Fruit fly (Drosophila melanogaster): ENCODE results near the gene CG33965.

Gene CG33965

DNA sequence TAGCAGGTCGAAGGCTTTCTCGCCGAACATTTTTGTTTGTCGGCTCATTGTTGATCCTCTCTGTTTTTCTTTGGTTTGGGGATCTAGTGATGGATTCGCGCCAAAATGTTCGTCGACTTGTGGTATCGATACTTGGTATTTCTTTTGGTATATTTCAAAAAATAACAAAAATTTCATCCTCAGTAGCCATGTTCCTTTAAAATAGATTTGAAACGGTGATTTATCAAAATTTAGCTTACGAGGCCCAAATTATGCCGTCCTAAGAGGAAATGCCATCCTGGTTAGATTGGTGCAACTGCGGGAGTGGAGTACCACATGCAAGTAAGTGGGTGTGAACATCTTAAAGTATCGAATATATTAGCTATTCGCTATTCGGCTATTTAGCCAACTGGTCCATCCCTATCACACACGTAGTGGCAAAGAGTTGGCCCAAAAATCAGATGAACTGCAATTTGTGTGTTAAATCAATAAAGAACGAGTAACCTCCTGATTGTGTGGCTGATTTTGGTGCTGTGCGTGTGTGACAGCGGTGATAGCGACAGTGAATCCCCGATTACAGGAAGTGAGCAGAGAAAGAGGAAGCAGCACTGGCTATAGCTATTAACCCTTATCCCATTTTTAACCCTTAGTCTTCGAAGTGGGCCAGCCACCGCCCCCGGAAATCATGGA lies 15.1 kb downstream of the CG33965 start, which contains the start of the genes Psf1 and Sac1 (continued):
- TF ChIP-seq Dfd (GFP tag; optimal IDR thresholded peaks at IDR 0.05) (no peak), lola (GFP tag; optimal IDR thresholded peaks at IDR 0.05) (peak in 1 of 3 experiments; percentile 53), CG15073 (GFP tag; optimal IDR thresholded peaks at IDR 0.05) (no peak), CG1233 (GFP tag; optimal IDR thresholded peaks at IDR 0.05) (no peak), stc (GFP tag; IDR thresholded peaks at IDR 0.05) (no peak), CG3995 (GFP tag; optimal IDR thresholded peaks at IDR 0.05) (peak; percentile 88), pzg (GFP tag; optimal IDR thresholded peaks at IDR 0.05) (peak; percentile 77), NC2β (GFP tag; optimal IDR thresholded peaks at IDR 0.05) (peak; percentile 38), CG17361 (GFP tag; IDR thresholded peaks at IDR 0.05) (peak; percentile 75), CG8359 (GFP tag; optimal IDR thresholded peaks at IDR 0.05; ENCODE audit: borderline replicate concordance) (no peak), Doc3 (GFP tag; IDR thresholded peaks at IDR 0.05; ENCODE audit: partially characterized antibody) (peak; percentile 91), CG17186 (GFP tag; optimal IDR thresholded peaks at IDR 0.05) (peak; percentile 68), CG11695 (GFP tag; IDR thresholded peaks at IDR 0.05) (no peak), slbo (GFP tag; IDR thresholded peaks at IDR 0.05) (peak; percentile 64), CG18262 (tag; optimal IDR thresholded peaks at IDR 0.05) (peak; percentile 48), CG16779 (GFP tag; IDR thresholded peaks at IDR 0.05) (no peak), CG7745 (tag; optimal IDR thresholded peaks at IDR 0.05) (no peak), sc (optimal IDR thresholded peaks at IDR 0.05) (no peak), sc (GFP tag; optimal IDR thresholded peaks at IDR 0.05) (no peak), Dad (GFP tag; optimal IDR thresholded peaks at IDR 0.05) (peak; percentile 46), trem (tag; optimal IDR thresholded peaks at IDR 0.05) (peak; percentile 73), CG9797 (GFP tag; optimal IDR thresholded peaks at IDR 0.05) (peak; percentile 69), Stat92E (GFP tag; optimal IDR thresholded peaks at IDR 0.05) (peak in 1 of 3 experiments; percentile 66), jing (GFP tag; optimal IDR thresholded peaks at IDR 0.05) (no peak), CG8944 (GFP tag; optimal IDR thresholded peaks at IDR 0.05) (peak; percentile 59), CG31441 (GFP tag; IDR thresholded peaks at IDR 0.05) (no peak; the same call in 1 of the 2 replicates), bbx (GFP tag; IDR thresholded peaks at IDR 0.05; ENCODE audit: partially characterized antibody) (peak; percentile 68), ATbp (GFP tag; optimal IDR thresholded peaks at IDR 0.05) (no peak), ssp (GFP tag; IDR thresholded peaks at IDR 0.05) (peak; percentile 91), CG17802 (tag; optimal IDR thresholded peaks at IDR 0.05) (peak; percentile 74), zen (tag; optimal IDR thresholded peaks at IDR 0.05) (peak; percentile 22), Hmx (GFP tag; optimal IDR thresholded peaks at IDR 0.05) (no peak), chm (GFP tag; IDR thresholded peaks at IDR 0.05) (no peak), CG10959 (GFP tag; IDR thresholded peaks at IDR 0.05) (peak; percentile 84), CG13123 (GFP tag; optimal IDR thresholded peaks at IDR 0.05) (no peak), CG2120 (GFP tag; optimal IDR thresholded peaks at IDR 0.05) (peak; percentile 78), nom (GFP tag; optimal IDR thresholded peaks at IDR 0.05) (no peak), maf-S (GFP tag; optimal IDR thresholded peaks at IDR 0.05) (peak; percentile 26), CG6689 (GFP tag; IDR thresholded peaks at IDR 0.05) (peak; percentile 41; the same call in 1 of the 2 replicates), h (optimal IDR thresholded peaks at IDR 0.05) (no peak), Bgb (GFP tag; IDR thresholded peaks at IDR 0.05; ENCODE audit: partially characterized antibody) (peak; percentile 78), Optix (GFP tag; IDR thresholded peaks at IDR 0.05) (0 out of 3 replicates have a peak, but pooled peaks have one; percentile 11), CoRest (tag; optimal IDR thresholded peaks at IDR 0.05) (peak; percentile 71), seq (GFP tag; IDR thresholded peaks at IDR 0.05) (no peak), CG7786 (GFP tag; optimal IDR thresholded peaks at IDR 0.05) (peak; percentile 55), knrl (GFP tag; IDR thresholded peaks at IDR 0.05; ENCODE audit: partially characterized antibody) (peak; percentile 93), ap (GFP tag; IDR thresholded peaks at IDR 0.05) (no peak), CG7928 (GFP tag; optimal IDR thresholded peaks at IDR 0.05) (peak; percentile 10), Antp (GFP tag; optimal IDR thresholded peaks at IDR 0.05) (peak; percentile 72), HmgZ (tag; optimal IDR thresholded peaks at IDR 0.05) (peak; percentile 45)
